Worm (Caenorhabditis elegans): ENCODE results near the gene F18A11.3.

DNA sequence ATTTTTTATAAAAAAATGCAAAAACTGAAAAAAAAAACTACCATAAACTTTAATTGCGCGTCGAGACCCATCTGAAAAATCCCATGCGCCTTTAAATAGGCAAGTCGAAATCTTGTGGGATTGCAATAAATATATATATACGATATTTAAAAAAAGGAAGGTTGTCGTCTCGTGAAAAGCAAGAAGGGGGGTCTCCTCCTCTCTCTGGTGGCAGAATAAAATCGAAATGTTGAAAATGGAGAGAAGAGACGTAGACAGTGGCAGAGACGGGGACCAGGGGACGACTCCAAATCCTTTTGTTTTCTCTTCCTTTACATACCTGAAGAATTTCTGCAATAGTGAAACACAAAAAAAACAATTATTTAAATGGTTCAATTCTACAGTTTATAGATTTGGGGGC, 22.7 kb downstream of the F18A11.3 start, which contains the start of gene F18A11.5:
- TF ChIP-seq pes-1 (GFP tag; IDR thresholded peaks at IDR 0.05) (no peak), ceh-36 (tag; optimal IDR thresholded peaks at IDR 0.05) (no peak), ama-1 (optimal IDR thresholded peaks at IDR 0.05) (no peak), flt-1 (GFP tag; IDR thresholded peaks at IDR 0.05) (no peak), hnd-1 (tag; optimal IDR thresholded peaks at IDR 0.05) (no peak), tbx-37 (GFP tag; conservative IDR thresholded peaks at IDR 0.05) (no peak), F13C5.2 (tag; optimal IDR thresholded peaks at IDR 0.05) (no peak), hmg-4 (GFP tag; optimal IDR thresholded peaks at IDR 0.05) (no peak), sea-1 (GFP tag; conservative IDR thresholded peaks at IDR 0.05) (no peak), aly-1 (tag; optimal IDR thresholded peaks at IDR 0.05) (no peak), B0310.2 (tag; optimal IDR thresholded peaks at IDR 0.05) (no peak)

All from whole organism, early embryonic.